Fruit fly (Drosophila melanogaster): ENCODE results near the gene Gcn5.

Gene Gcn5

dm6 chr3L:12532220-12532619 is 8.4 kb upstream of the Gcn5 start:
- TF ChIP-seq GATAd (GFP tag; optimal IDR thresholded peaks at IDR 0.05) (no peak), lola (GFP tag; optimal IDR thresholded peaks at IDR 0.05) (no peak), foxo (GFP tag; optimal IDR thresholded peaks at IDR 0.05) (no peak), CG9705 (GFP tag; optimal IDR thresholded peaks at IDR 0.05) (no peak), fru (GFP tag; optimal IDR thresholded peaks at IDR 0.05) (no peak), Jra (GFP tag; optimal IDR thresholded peaks at IDR 0.05) (no peak)

DNA sequence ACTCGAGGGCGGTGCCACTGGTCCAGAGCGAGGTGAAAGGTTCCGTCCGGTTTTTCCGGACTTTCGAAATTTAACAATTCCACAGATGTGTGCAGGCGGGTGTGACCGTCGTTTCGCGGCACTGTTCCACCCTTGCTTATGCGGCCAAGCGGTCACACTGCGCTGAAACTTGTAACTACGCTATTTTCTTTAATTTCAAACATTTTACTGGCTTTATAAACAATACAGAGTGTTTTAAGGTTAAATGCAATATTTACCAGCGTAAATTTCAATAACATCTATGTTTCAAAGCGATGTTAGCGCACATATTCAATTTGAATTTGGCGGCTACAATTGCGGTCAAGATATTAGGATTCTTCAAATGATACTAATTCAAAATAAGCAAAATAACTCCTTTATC is 6.2 kb upstream of the Gcn5 start, which contains the start of gene nst:
Gene nst, minus strand, starts transcription at position 128 of the 400 bp plus-strand sequence.
- peak; percentile 11 for TF ChIP-seq h (GFP tag; optimal IDR thresholded peaks at IDR 0.05)
- TF ChIP-seq Rel (GFP tag; optimal IDR thresholded peaks at IDR 0.05): no peak
- TF ChIP-seq Rel (tag; optimal IDR thresholded peaks at IDR 0.05): peak; percentile 63
- TF ChIP-seq Sp1 (GFP tag; optimal IDR thresholded peaks at IDR 0.05): peak; percentile 21
- TF ChIP-seq dmrt93B (GFP tag; optimal IDR thresholded peaks at IDR 0.05): no peak

- TF ChIP-seq foxo (GFP tag; optimal IDR thresholded peaks at IDR 0.05) (peak in 1 of 2 experiments; percentile 77), ey (GFP tag; optimal IDR thresholded peaks at IDR 0.05) (peak; percentile 54), h (GFP tag; optimal IDR thresholded peaks at IDR 0.05) (peak; percentile 44), CG9705 (GFP tag; optimal IDR thresholded peaks at IDR 0.05) (no peak), pan (optimal IDR thresholded peaks at IDR 0.05) (no peak), rgr (GFP tag; optimal IDR thresholded peaks at IDR 0.05) (peak; percentile 63), HLH106 (tag; optimal IDR thresholded peaks at IDR 0.05) (peak; percentile 41), woc (GFP tag; optimal IDR thresholded peaks at IDR 0.05) (peak; percentile 39), CG32264 (GFP tag; optimal IDR thresholded peaks at IDR 0.05) (peak; percentile 27), dsf (GFP tag; optimal IDR thresholded peaks at IDR 0.05; ENCODE audit: borderline replicate concordance) (no peak), fru (GFP tag; optimal IDR thresholded peaks at IDR 0.05) (peak; percentile 61), br (GFP tag; optimal IDR thresholded peaks at IDR 0.05) (peak; percentile 61), Hnf4 (GFP tag; optimal IDR thresholded peaks at IDR 0.05) (peak; percentile 64), OdsH (GFP tag; optimal IDR thresholded peaks at IDR 0.05) (peak; percentile 55), CrebA (GFP tag; optimal IDR thresholded peaks at IDR 0.05; ENCODE audit: borderline replicate concordance) (no peak), Hr83 (GFP tag; optimal IDR thresholded peaks at IDR 0.05; ENCODE audit: poor library complexity, severe bottlenecking) (peak; percentile 9), Jra (GFP tag; optimal IDR thresholded peaks at IDR 0.05) (peak; percentile 68), N (GFP tag; optimal IDR thresholded peaks at IDR 0.05) (no peak), Sp1 (GFP tag; optimal IDR thresholded peaks at IDR 0.05) (peak; percentile 47), psq (GFP tag; optimal IDR thresholded peaks at IDR 0.05) (peak; percentile 22)
Measured at dm6 chr3L:12529431-12530007, 5.7 kb upstream of the Gcn5 start.

- TF ChIP-seq dl (GFP tag; optimal IDR thresholded peaks at IDR 0.05; ENCODE audit: insufficient read depth in 1 of 2, partially characterized antibody in 2 of 2) (no peak), fru (GFP tag; optimal IDR thresholded peaks at IDR 0.05) (peak; percentile 52), brk (GFP tag; optimal IDR thresholded peaks at IDR 0.05) (no peak), dsf (GFP tag; optimal IDR thresholded peaks at IDR 0.05; ENCODE audit: borderline replicate concordance) (no peak), Hr83 (GFP tag; optimal IDR thresholded peaks at IDR 0.05; ENCODE audit: poor library complexity, severe bottlenecking) (no peak), Jra (GFP tag; optimal IDR thresholded peaks at IDR 0.05) (no peak), Mio (GFP tag; optimal IDR thresholded peaks at IDR 0.05) (no peak), Hnf4 (GFP tag; optimal IDR thresholded peaks at IDR 0.05) (peak; percentile 20), Sp1 (GFP tag; optimal IDR thresholded peaks at IDR 0.05) (peak; percentile 4), CG9705 (GFP tag; optimal IDR thresholded peaks at IDR 0.05) (no peak), sv (GFP tag; optimal IDR thresholded peaks at IDR 0.05) (peak; percentile 34), lola (GFP tag; optimal IDR thresholded peaks at IDR 0.05) (no peak), Abd-B (GFP tag; optimal IDR thresholded peaks at IDR 0.05) (no peak), Vsx2 (GFP tag; optimal IDR thresholded peaks at IDR 0.05; ENCODE audit: partially characterized antibody) (no peak), CrebA (GFP tag; optimal IDR thresholded peaks at IDR 0.05; ENCODE audit: borderline replicate concordance) (no peak), Myc (optimal IDR thresholded peaks at IDR 0.05) (peak; percentile 1), woc (GFP tag; optimal IDR thresholded peaks at IDR 0.05) (peak; percentile 27), jim (GFP tag; optimal IDR thresholded peaks at IDR 0.05) (no peak), usp (GFP tag; optimal IDR thresholded peaks at IDR 0.05) (no peak), sage (GFP tag; optimal IDR thresholded peaks at IDR 0.05) (peak; percentile 55), h (GFP tag; optimal IDR thresholded peaks at IDR 0.05) (peak; percentile 23), GATAd (GFP tag; optimal IDR thresholded peaks at IDR 0.05) (no peak), HLH106 (tag; optimal IDR thresholded peaks at IDR 0.05) (no peak), foxo (GFP tag; optimal IDR thresholded peaks at IDR 0.05) (no peak)
Measured at dm6 chr3L:12526433-12527113, 2.8 kb upstream of the Gcn5 start, which contains the start of gene eIF2beta. TSS of gene eIF2beta (minus strand) at chr3L:12526731.

Data from whole organism, wandering third instar larva.